Fruit fly (Drosophila melanogaster) whole organism, pupa: Measurements from ENCODE around the gene CG14613.

Experiments used
- CG12605 ChIP-seq: fragments of 200-800 bp; sonication (Bioruptor generic); IDR thresholded peaks from 2 replicates; pipeline ENCODE4 v1.3.6; 2022; ENCODE audit warnings: missing biosample characterization, missing genetic modification characterization
- CG13204 ChIP-seq: fragments of 200-800 bp; sonication (Bioruptor generic); optimal IDR thresholded peaks from 2 replicates; lab custom pipeline; 2018; ENCODE audit warnings: missing biosample characterization, mild to moderate bottlenecking, missing genetic modification characterization, moderate library complexity
- CG14655 ChIP-seq: fragments of 200-800 bp; sonication (Bioruptor generic); optimal IDR thresholded peaks from 3 replicates; lab custom pipeline; 2017; ENCODE audit warnings: mild to moderate bottlenecking, missing biosample characterization, missing genetic modification reagents, missing genetic modification characterization
- CG15710 ChIP-seq: fragments of 200-800 bp; sonication (Bioruptor generic); optimal IDR thresholded peaks from 2 replicates; lab custom pipeline; 2018; ENCODE audit warnings: missing biosample characterization, mild to moderate bottlenecking, missing genetic modification characterization, moderate library complexity
- CG17806 ChIP-seq: fragments of 200-800 bp; sonication (Bioruptor generic); optimal IDR thresholded peaks from 2 replicates; lab custom pipeline; 2018; ENCODE audit warnings: missing biosample characterization, mild to moderate bottlenecking, missing genetic modification characterization, moderate library complexity
- CG8159 ChIP-seq: fragments of 200-800 bp; sonication (Bioruptor generic); optimal IDR thresholded peaks from 3 replicates; lab custom pipeline; 2018; ENCODE audit warnings: missing biosample characterization, mild to moderate bottlenecking, missing genetic modification characterization, moderate library complexity
- CG8301 ChIP-seq: fragments of 200-800 bp; sonication (Bioruptor generic); optimal IDR thresholded peaks from 2 replicates; lab custom pipeline; 2018; ENCODE audit warnings: missing biosample characterization, mild to moderate bottlenecking, missing genetic modification characterization
- D1 ChIP-seq: fragments of 200-800 bp; sonication (Bioruptor generic); optimal IDR thresholded peaks from 2 replicates; lab custom pipeline; 2018; ENCODE audit warnings: missing biosample characterization, mild to moderate bottlenecking, missing genetic modification characterization, moderate library complexity
- EcR ChIP-seq: fragments of 200-800 bp; sonication (Bioruptor generic); optimal IDR thresholded peaks from 3 replicates; lab custom pipeline; 2019; ENCODE audit warnings: missing biosample characterization, missing genetic modification characterization, mild to moderate bottlenecking, moderate library complexity, missing genetic modification reagents
- Ets98B ChIP-seq: fragments of 200-800 bp; sonication (Bioruptor generic); IDR thresholded peaks from 2 replicates; pipeline ENCODE4 v1.3.6; 2022; ENCODE audit warnings: missing biosample characterization, missing genetic modification characterization
- Pif1B ChIP-seq: fragments of 200-800 bp; sonication (Bioruptor generic); optimal IDR thresholded peaks from 3 replicates; lab custom pipeline; 2016; ENCODE audit warnings: missing biosample characterization, missing genetic modification characterization
- gl ChIP-seq: fragments of 200-800 bp; sonication (Bioruptor generic); optimal IDR thresholded peaks from 2 replicates; lab custom pipeline; 2018; ENCODE audit warnings: missing biosample characterization, mild to moderate bottlenecking, missing genetic modification characterization
- rn ChIP-seq: fragments of 200-800 bp; sonication (Bioruptor generic); IDR thresholded peaks from 2 replicates; pipeline ENCODE4 v1.3.6; 2022; ENCODE audit warnings: missing biosample characterization, missing genetic modification characterization

dm6 chrX:22455509-22456179, 16.2 kb downstream of the CG14613 start, which contains the start of gene Usp2:
- TF ChIP-seq CG12605 (GFP tag; lab: Robert Waterston, UW) = no peak; the same call in 1 of the 2 replicates
- no peak for TF ChIP-seq CG13204 (GFP tag; lab: Kevin White, UChicago)
- no peak for TF ChIP-seq CG15710 (tag; lab: Kevin White, UChicago)
- TF ChIP-seq rn (GFP tag; lab: Robert Waterston, UW) = 0 out of 2 replicates have a peak, but pooled peaks have one; percentile 4
- TF ChIP-seq CG8301 = peak; percentile 11
- TF ChIP-seq CG8159 (tag; lab: Kevin White, UChicago) = no peak
- TF ChIP-seq D1 (tag; lab: Kevin White, UChicago) = no peak
- TF ChIP-seq Pif1B = no peak
- no peak for TF ChIP-seq gl
- TF ChIP-seq Ets98B (GFP tag; lab: Robert Waterston, UW) = no peak
- TF ChIP-seq CG14655 (GFP tag; lab: Kevin White, UChicago) = no peak
- no peak for TF ChIP-seq EcR
- TF ChIP-seq CG17806 = no peak
